Fruit fly (Drosophila melanogaster): ENCODE data around the gene mira.

mira gene

DNA sequence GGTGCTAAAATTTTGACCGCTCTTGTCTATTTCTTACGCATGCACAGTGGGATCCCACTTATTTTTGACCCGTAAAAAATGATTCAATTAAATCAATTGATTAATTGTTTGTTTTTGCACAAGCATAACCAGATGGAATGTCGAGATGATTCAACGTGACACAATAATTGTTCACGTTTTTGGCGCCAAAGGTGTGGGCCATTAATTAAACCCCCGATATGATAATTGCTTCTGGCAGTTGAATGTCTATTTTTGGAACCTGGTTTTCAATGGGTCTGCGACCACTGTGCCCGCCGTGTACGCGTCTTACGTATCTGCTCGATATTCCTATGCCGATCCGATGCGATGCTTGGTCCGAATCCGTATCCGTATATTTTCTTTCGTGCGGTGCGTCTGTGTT lies 42.9 kb downstream of the mira start (continued):
- TF ChIP-seq Aef1 (GFP tag; IDR thresholded peaks at IDR 0.05) (peak; percentile 73; the same call in 2 of the 3 replicates), CG3838 (GFP tag; optimal IDR thresholded peaks at IDR 0.05) (no peak), CG5953 (GFP tag; IDR thresholded peaks at IDR 0.05) (no peak), HLH3B (GFP tag; IDR thresholded peaks at IDR 0.05) (peak; percentile 52; the same call in 1 of the 2 replicates), wor (GFP tag; IDR thresholded peaks at IDR 0.05) (0 out of 2 replicates have a peak, but pooled peaks have one; percentile 20), HLH4C (GFP tag; IDR thresholded peaks at IDR 0.05; ENCODE audit: partially characterized antibody) (peak; percentile 40; the same call in 1 of the 3 replicates), tll (GFP tag; optimal IDR thresholded peaks at IDR 0.05) (peak in 1 of 2 experiments; percentile 27)

dm6 chr3R:19891363-19891762 lies 43.6 kb downstream of the mira start:
- 0 out of 2 replicates have a peak, but pooled peaks have one; percentile 22 for TF ChIP-seq lmd (GFP tag; IDR thresholded peaks at IDR 0.05)
- no peak for TF ChIP-seq CG1647 (GFP tag; optimal IDR thresholded peaks at IDR 0.05)
- no peak for TF ChIP-seq CG17829 (tag; optimal IDR thresholded peaks at IDR 0.05)
- TF ChIP-seq prd (optimal IDR thresholded peaks at IDR 0.05) = no peak
- TF ChIP-seq prd (GFP tag; IDR thresholded peaks at IDR 0.05) = 0 out of 3 replicates have a peak, but pooled peaks have one; percentile 6
- TF ChIP-seq CG15479 (GFP tag; optimal IDR thresholded peaks at IDR 0.05) = no peak
- no peak for TF ChIP-seq CG11504 (tag; optimal IDR thresholded peaks at IDR 0.05)
- peak; percentile 6 for TF ChIP-seq gem (tag; optimal IDR thresholded peaks at IDR 0.05)
- 0 out of 2 replicates have a peak, but pooled peaks have one; percentile 19 for TF ChIP-seq sob (GFP tag; IDR thresholded peaks at IDR 0.05)
- 0 out of 2 replicates have a peak, but pooled peaks have one; percentile 8 for TF ChIP-seq ttk (GFP tag; IDR thresholded peaks at IDR 0.05)
- peak; percentile 23; the same call in 1 of the 2 replicates for TF ChIP-seq slbo (GFP tag; IDR thresholded peaks at IDR 0.05)
- peak; percentile 50 for TF ChIP-seq Med (GFP tag)
- peak; percentile 23; the same call in 1 of the 2 replicates for TF ChIP-seq HLH3B (GFP tag; IDR thresholded peaks at IDR 0.05)
- peak; percentile 29; the same call in 1 of the 3 replicates for TF ChIP-seq row (GFP tag; IDR thresholded peaks at IDR 0.05)
- TF ChIP-seq Ets65A (GFP tag) = peak; percentile 13
- TF ChIP-seq Neu2 (GFP tag; optimal IDR thresholded peaks at IDR 0.05; ENCODE audit: borderline replicate concordance) = no peak
- no peak for TF ChIP-seq CG9215 (GFP tag; IDR thresholded peaks at IDR 0.05)
- TF ChIP-seq sr (GFP tag; IDR thresholded peaks at IDR 0.05) = 0 out of 3 replicates have a peak, but pooled peaks have one; percentile 30
- no peak for TF ChIP-seq fd3F (GFP tag; optimal IDR thresholded peaks at IDR 0.05)
- no peak for TF ChIP-seq abd-A (tag; optimal IDR thresholded peaks at IDR 0.05)
- TF ChIP-seq sens (GFP tag) = peak; percentile 74
- TF ChIP-seq CG11093 (GFP tag; IDR thresholded peaks at IDR 0.05) = no peak
- 0 out of 2 replicates have a peak, but pooled peaks have one; percentile 23 for TF ChIP-seq stc (GFP tag; IDR thresholded peaks at IDR 0.05)
- TF ChIP-seq H2.0 (GFP tag; IDR thresholded peaks at IDR 0.05) = peak; percentile 18; the same call in 1 of the 2 replicates
- peak; percentile 10; the same call in 1 of the 2 replicates for TF ChIP-seq CG32532 (GFP tag; IDR thresholded peaks at IDR 0.05)
- 0 out of 2 replicates have a peak, but pooled peaks have one; percentile 10 for TF ChIP-seq wor (GFP tag; IDR thresholded peaks at IDR 0.05)
- TF ChIP-seq CG12769 (tag; optimal IDR thresholded peaks at IDR 0.05) = peak; percentile 85
- TF ChIP-seq Xbp1 (GFP tag; optimal IDR thresholded peaks at IDR 0.05) = peak; percentile 5
- TF ChIP-seq Nf-YA (GFP tag; IDR thresholded peaks at IDR 0.05) = 0 out of 2 replicates have a peak, but pooled peaks have one; percentile 22
- TF ChIP-seq NC2β (GFP tag; optimal IDR thresholded peaks at IDR 0.05) = no peak
- TF ChIP-seq CG9932 (GFP tag; IDR thresholded peaks at IDR 0.05) = peak; percentile 24; the same call in 1 of the 2 replicates
- peak; percentile 15; the same call in 1 of the 2 replicates for TF ChIP-seq sisA (GFP tag; IDR thresholded peaks at IDR 0.05)
- peak; percentile 43; the same call in 1 of the 2 replicates for TF ChIP-seq vvl (GFP tag; IDR thresholded peaks at IDR 0.05)
- peak; percentile 71 for TF ChIP-seq pfk (GFP tag; optimal IDR thresholded peaks at IDR 0.05)
- no peak for TF ChIP-seq CG4820 (GFP tag; optimal IDR thresholded peaks at IDR 0.05)
- TF ChIP-seq CG11696 (GFP tag; IDR thresholded peaks at IDR 0.05) = peak; percentile 84
- peak; percentile 8 for TF ChIP-seq Sox102F (GFP tag; optimal IDR thresholded peaks at IDR 0.05)
- TF ChIP-seq CG7786 (GFP tag; optimal IDR thresholded peaks at IDR 0.05) = no peak
